Fruit fly (Drosophila melanogaster) whole organism, wandering third instar larva: ENCODE measurements around the gene msk.

Experiments used
- HLH106 ChIP-seq: fragments of 200-800 bp; optimal IDR thresholded peaks from 3 replicates; lab custom pipeline; 2019; ENCODE audit warnings: missing biosample characterization, mild to moderate bottlenecking, missing genetic modification characterization, moderate library complexity
- foxo ChIP-seq, 2 experiments: fragments of 200-800 bp; sonication (Bioruptor generic); optimal IDR thresholded peaks; 2 replicates in 1 of 2; 3 replicates in 1 of 2; lab custom pipeline; 2016 to 2017; ENCODE audit warnings: missing biosample characterization in 2 of 2, missing genetic modification characterization in 2 of 2

DNA sequence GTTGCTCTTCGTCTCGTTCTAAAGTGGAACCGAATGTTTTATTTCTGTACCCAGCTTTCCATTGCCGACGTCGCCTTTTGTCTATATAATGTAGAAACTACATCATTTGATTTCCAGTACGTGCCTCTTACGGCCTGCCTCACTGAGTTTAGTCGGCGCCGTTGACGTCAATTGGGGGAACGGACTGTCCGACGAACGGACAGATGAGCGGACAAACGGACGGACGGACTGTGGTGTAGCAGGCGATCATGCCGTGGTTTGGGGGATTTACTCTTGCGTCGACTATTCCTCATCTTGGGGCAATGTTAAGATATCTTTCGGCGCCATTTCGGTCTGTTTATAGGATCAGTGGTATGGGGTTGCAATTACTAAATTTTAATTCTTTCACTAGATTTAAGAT is 35.2 kb upstream of the msk start:
- TF ChIP-seq HLH106 (tag; lab: Kevin White, UChicago) (no peak), foxo (GFP tag; optimal IDR thresholded peaks at IDR 0.05; lab: Kevin White, UChicago) (no peak)
